Fruit fly (Drosophila melanogaster): Measurements from ENCODE around the gene CG11249.

DNA sequence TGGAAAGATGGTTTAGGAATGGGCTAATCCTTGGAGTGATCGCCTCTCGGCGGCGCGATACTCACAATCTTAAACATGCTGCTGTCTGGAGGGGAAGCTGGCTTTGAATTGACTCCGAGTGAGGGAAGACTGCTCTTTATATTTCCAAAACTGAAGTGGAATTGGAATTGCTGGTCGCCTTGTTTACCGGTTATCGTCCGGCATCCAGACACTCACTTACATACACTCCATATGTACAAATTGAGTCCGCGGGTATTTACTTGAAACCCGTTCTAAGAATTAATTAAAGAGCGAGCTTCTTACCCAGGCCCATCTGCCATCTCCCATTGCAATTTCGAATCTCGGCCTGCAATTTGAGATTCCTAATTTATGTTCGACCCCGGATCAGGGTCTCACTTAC, 5.1 kb upstream of the CG11249 start, which contains the start of gene Cpr78E:
- TF ChIP-seq CG8478 (optimal IDR thresholded peaks at IDR 0.05) (no peak), CTCF (optimal IDR thresholded peaks at IDR 0.05) (no peak)

Data from S2 (cell line).